Fruit fly (Drosophila melanogaster): Measurements from ENCODE around the gene CG5910.
A peak's percentile ranks its signal among the peaks of the same experiment; 100 is the strongest.

CG5910 gene

dm6 chr3L:20395257-20395909, 46.8 kb upstream of the CG5910 start:
- TF ChIP-seq h (GFP tag; optimal IDR thresholded peaks at IDR 0.05): peak; percentile 68
- TF ChIP-seq dmrt93B (GFP tag; optimal IDR thresholded peaks at IDR 0.05): no peak
- no peak for TF ChIP-seq Hr78 (GFP tag; optimal IDR thresholded peaks at IDR 0.05)
- TF ChIP-seq Mio (GFP tag; optimal IDR thresholded peaks at IDR 0.05): no peak
- no peak for TF ChIP-seq lola (GFP tag; optimal IDR thresholded peaks at IDR 0.05)
- TF ChIP-seq Abd-B (GFP tag; optimal IDR thresholded peaks at IDR 0.05): no peak
- TF ChIP-seq CG9705 (GFP tag; optimal IDR thresholded peaks at IDR 0.05): no peak
- peak; percentile 53 for TF ChIP-seq br (GFP tag; optimal IDR thresholded peaks at IDR 0.05)
- TF ChIP-seq Dif (GFP tag; optimal IDR thresholded peaks at IDR 0.05; ENCODE audit: partially characterized antibody): no peak
- TF ChIP-seq jim (GFP tag; optimal IDR thresholded peaks at IDR 0.05): no peak
- TF ChIP-seq Vsx2 (GFP tag; optimal IDR thresholded peaks at IDR 0.05; ENCODE audit: partially characterized antibody): no peak
- no peak for TF ChIP-seq Dfd (GFP tag; optimal IDR thresholded peaks at IDR 0.05)
- TF ChIP-seq rgr (GFP tag; optimal IDR thresholded peaks at IDR 0.05): peak; percentile 62
- no peak for TF ChIP-seq dsf (GFP tag; optimal IDR thresholded peaks at IDR 0.05; ENCODE audit: borderline replicate concordance)
- peak in 1 of 2 experiments; percentile 71 for TF ChIP-seq foxo (GFP tag; optimal IDR thresholded peaks at IDR 0.05)
- no peak for TF ChIP-seq dl (GFP tag; optimal IDR thresholded peaks at IDR 0.05; ENCODE audit: insufficient read depth in 1 of 2, partially characterized antibody in 2 of 2)
- TF ChIP-seq Hnf4 (GFP tag; optimal IDR thresholded peaks at IDR 0.05): peak; percentile 30
- peak; percentile 29 for TF ChIP-seq brk (GFP tag; optimal IDR thresholded peaks at IDR 0.05)
- peak; percentile 50 for TF ChIP-seq woc (GFP tag; optimal IDR thresholded peaks at IDR 0.05)
- TF ChIP-seq Jra (GFP tag; optimal IDR thresholded peaks at IDR 0.05): no peak
- TF ChIP-seq sage (GFP tag; optimal IDR thresholded peaks at IDR 0.05): no peak
- peak; percentile 46 for TF ChIP-seq Sp1 (GFP tag; optimal IDR thresholded peaks at IDR 0.05)
- no peak for TF ChIP-seq tai (GFP tag; optimal IDR thresholded peaks at IDR 0.05)
- peak; percentile 3 for TF ChIP-seq Hr83 (GFP tag; optimal IDR thresholded peaks at IDR 0.05; ENCODE audit: poor library complexity, severe bottlenecking)
- no peak for TF ChIP-seq CrebA (GFP tag; optimal IDR thresholded peaks at IDR 0.05; ENCODE audit: borderline replicate concordance)
- peak; percentile 58 for TF ChIP-seq OdsH (GFP tag; optimal IDR thresholded peaks at IDR 0.05)
- peak; percentile 68 for TF ChIP-seq fru (GFP tag; optimal IDR thresholded peaks at IDR 0.05)
- TF ChIP-seq psq (GFP tag; optimal IDR thresholded peaks at IDR 0.05): peak; percentile 59
- TF ChIP-seq Rel (GFP tag; optimal IDR thresholded peaks at IDR 0.05): no peak
- TF ChIP-seq Rel (tag; optimal IDR thresholded peaks at IDR 0.05): peak; percentile 91
- TF ChIP-seq ey (GFP tag; optimal IDR thresholded peaks at IDR 0.05): peak; percentile 54
- TF ChIP-seq N (GFP tag; optimal IDR thresholded peaks at IDR 0.05): no peak
- TF ChIP-seq pan (optimal IDR thresholded peaks at IDR 0.05): no peak
- TF ChIP-seq usp (GFP tag; optimal IDR thresholded peaks at IDR 0.05): no peak
- no peak for TF ChIP-seq GATAd (GFP tag; optimal IDR thresholded peaks at IDR 0.05)
- TF ChIP-seq Myc (optimal IDR thresholded peaks at IDR 0.05): no peak
- peak; percentile 8 for TF ChIP-seq sv (GFP tag; optimal IDR thresholded peaks at IDR 0.05)
- TF ChIP-seq CG32264 (GFP tag; optimal IDR thresholded peaks at IDR 0.05): peak; percentile 33
- peak; percentile 25 for TF ChIP-seq HLH106 (tag; optimal IDR thresholded peaks at IDR 0.05)

DNA sequence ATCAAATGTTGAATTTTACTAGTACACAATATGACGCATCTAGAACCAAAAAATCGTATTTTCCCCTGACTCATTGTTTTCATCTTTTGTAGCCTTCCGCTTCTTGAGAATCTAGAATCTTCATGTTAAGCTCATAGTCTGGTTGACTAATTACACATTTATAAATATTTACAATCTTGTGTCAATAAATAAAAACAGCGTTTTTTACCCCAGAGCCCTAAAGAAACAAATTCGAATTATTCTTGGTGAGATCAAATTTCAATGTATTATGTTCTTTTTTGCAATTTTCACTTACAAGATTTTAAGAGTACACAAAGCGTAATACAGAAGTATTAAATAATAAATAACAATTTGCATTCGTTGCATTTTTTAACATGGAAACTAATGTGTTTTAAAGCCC, 46.2 kb upstream of the CG5910 start:
- no peak for TF ChIP-seq tai (GFP tag; optimal IDR thresholded peaks at IDR 0.05)
- no peak for TF ChIP-seq sage (GFP tag; optimal IDR thresholded peaks at IDR 0.05)
- no peak for TF ChIP-seq pan (optimal IDR thresholded peaks at IDR 0.05)
- TF ChIP-seq fru (GFP tag; optimal IDR thresholded peaks at IDR 0.05): no peak
- no peak for TF ChIP-seq rgr (GFP tag; optimal IDR thresholded peaks at IDR 0.05)
- no peak for TF ChIP-seq CG32264 (GFP tag; optimal IDR thresholded peaks at IDR 0.05)
- TF ChIP-seq sv (GFP tag; optimal IDR thresholded peaks at IDR 0.05): no peak
- no peak for TF ChIP-seq dsf (GFP tag; optimal IDR thresholded peaks at IDR 0.05; ENCODE audit: borderline replicate concordance)
- TF ChIP-seq GATAd (GFP tag; optimal IDR thresholded peaks at IDR 0.05): no peak
- TF ChIP-seq brk (GFP tag; optimal IDR thresholded peaks at IDR 0.05): no peak
